Worm (Caenorhabditis elegans) whole organism, mixed stage, embryonic: Measurements from ENCODE around the gene ced-6.
A peak's percentile ranks its signal among the peaks of the same experiment; 100 is the strongest.

ENCODE experiments used
- M03D4.4 ChIP-seq: sonication (generic microtip); optimal IDR thresholded peaks from 2 replicates; lab custom pipeline; 2017; ENCODE audit warnings: mild to moderate bottlenecking, missing genetic modification characterization, missing compliant biosample characterization
- bed-3 ChIP-seq: fragments of 200-800 bp; sonication (Bioruptor generic); optimal IDR thresholded peaks from 3 replicates; lab custom pipeline; 2018; ENCODE audit warnings: mild to moderate bottlenecking, missing genetic modification characterization, moderate library complexity, missing compliant biosample characterization
- blmp-1 ChIP-seq: fragments of 150-350 bp; optimal IDR thresholded peaks from 2 replicates; lab custom pipeline; 2014; ENCODE audit warnings: missing biosample characterization, missing genetic modification characterization
- ceh-39 ChIP-seq: fragments of 150-350 bp; optimal IDR thresholded peaks from 2 replicates; lab custom pipeline; 2014; ENCODE audit warnings: missing biosample characterization, missing genetic modification characterization
- ceh-43 ChIP-seq: fragments of 200-800 bp; sonication (Bioruptor generic); optimal IDR thresholded peaks from 2 replicates; lab custom pipeline; 2018; ENCODE audit warnings: mild to moderate bottlenecking, missing genetic modification characterization, moderate library complexity, missing compliant biosample characterization
- ceh-83 ChIP-seq: fragments of 200-800 bp; sonication (Bioruptor generic); optimal IDR thresholded peaks from 2 replicates; lab custom pipeline; 2018; ENCODE audit warnings: mild to moderate bottlenecking, missing genetic modification characterization, missing compliant biosample characterization
- ces-1 ChIP-seq: fragments of 150-350 bp; optimal IDR thresholded peaks from 2 replicates; lab custom pipeline; 2014; ENCODE audit warnings: missing biosample characterization, missing genetic modification reagents, missing genetic modification characterization
- cnd-1 ChIP-seq: fragments of 200-800 bp; sonication (Bioruptor generic); optimal IDR thresholded peaks from 2 replicates; lab custom pipeline; 2018; ENCODE audit warnings: mild to moderate bottlenecking, missing genetic modification characterization, missing compliant biosample characterization
- drap-1 ChIP-seq: fragments of 200-800 bp; sonication (Bioruptor generic); optimal IDR thresholded peaks from 3 replicates; lab custom pipeline; 2018; ENCODE audit warnings: mild to moderate bottlenecking, missing genetic modification characterization, missing compliant biosample characterization
- elt-1 ChIP-seq: sonication (generic microtip); optimal IDR thresholded peaks from 2 replicates; lab custom pipeline; 2017; ENCODE audit warnings: missing genetic modification characterization, mild to moderate bottlenecking, missing compliant biosample characterization, antibody characterized with exemption, moderate library complexity, borderline replicate concordance; ENCODE audit not compliant: insufficient read depth
- elt-3 ChIP-seq: fragments of 150-350 bp; optimal IDR thresholded peaks from 2 replicates; lab custom pipeline; 2014; ENCODE audit warnings: missing biosample characterization, missing genetic modification characterization
- flh-1 ChIP-seq: fragments of 200-800 bp; sonication (Bioruptor generic); optimal IDR thresholded peaks from 2 replicates; lab custom pipeline; 2018; ENCODE audit warnings: mild to moderate bottlenecking, missing genetic modification characterization, moderate library complexity, missing compliant biosample characterization
- ham-2 ChIP-seq: fragments of 200-800 bp; sonication (Bioruptor generic); optimal IDR thresholded peaks from 2 replicates; lab custom pipeline; 2018; ENCODE audit warnings: mild to moderate bottlenecking, missing genetic modification characterization, missing compliant biosample characterization
- hlh-1 ChIP-seq: fragments of 150-350 bp; optimal IDR thresholded peaks from 2 replicates; lab custom pipeline; 2014; ENCODE audit warnings: missing biosample characterization, missing genetic modification reagents, missing genetic modification characterization
- lin-13 ChIP-seq: fragments of 150-350 bp; optimal IDR thresholded peaks from 2 replicates; lab custom pipeline; 2014; ENCODE audit warnings: missing biosample characterization, missing genetic modification characterization
- lin-32 ChIP-seq: fragments of 200-800 bp; sonication (Bioruptor generic); optimal IDR thresholded peaks from 2 replicates; lab custom pipeline; 2018; ENCODE audit warnings: mild to moderate bottlenecking, missing genetic modification characterization, missing compliant biosample characterization
- lsy-2 ChIP-seq: fragments of 150-350 bp; optimal IDR thresholded peaks from 2 replicates; lab custom pipeline; 2014; ENCODE audit warnings: missing biosample characterization, missing genetic modification characterization
- mab-5 ChIP-seq: fragments of 150-350 bp; optimal IDR thresholded peaks from 2 replicates; lab custom pipeline; 2014; ENCODE audit warnings: missing biosample characterization, missing genetic modification characterization
- mep-1 ChIP-seq: fragments of 150-350 bp; optimal IDR thresholded peaks from 2 replicates; lab custom pipeline; 2017; ENCODE audit warnings: missing biosample characterization, missing genetic modification reagents, missing genetic modification characterization, inconsistent platforms
- mls-2 ChIP-seq: sonication (generic microtip); optimal IDR thresholded peaks from 2 replicates; lab custom pipeline; 2016; ENCODE audit warnings: mild to moderate bottlenecking, missing genetic modification characterization, moderate library complexity, missing compliant biosample characterization
- nhr-12 ChIP-seq: fragments of 150-350 bp; optimal IDR thresholded peaks from 2 replicates; lab custom pipeline; 2014; ENCODE audit warnings: missing biosample characterization, missing genetic modification characterization
- nhr-2 ChIP-seq: fragments of 150-350 bp; optimal IDR thresholded peaks from 2 replicates; lab custom pipeline; 2014; ENCODE audit warnings: missing biosample characterization, missing genetic modification characterization
- nhr-237 ChIP-seq: fragments of 150-350 bp; optimal IDR thresholded peaks from 2 replicates; lab custom pipeline; 2014; ENCODE audit warnings: missing biosample characterization, missing genetic modification characterization
- nhr-28 ChIP-seq: fragments of 150-350 bp; optimal IDR thresholded peaks from 2 replicates; lab custom pipeline; 2014; ENCODE audit warnings: missing biosample characterization, missing genetic modification characterization
- nhr-76 ChIP-seq: sonication (generic microtip); optimal IDR thresholded peaks from 2 replicates; lab custom pipeline; 2017; ENCODE audit warnings: missing biosample characterization, missing genetic modification characterization
- pha-4 ChIP-seq: fragments of 150-350 bp; optimal IDR thresholded peaks from 2 replicates; lab custom pipeline; 2018; ENCODE audit warnings: missing biosample characterization, missing genetic modification reagents, missing genetic modification characterization
- sem-2 ChIP-seq: fragments of 200-800 bp; sonication (Bioruptor generic); optimal IDR thresholded peaks from 2 replicates; lab custom pipeline; 2018; ENCODE audit warnings: mild to moderate bottlenecking, missing genetic modification characterization, missing compliant biosample characterization
- snpc-4 ChIP-seq: fragments of 150-350 bp; optimal IDR thresholded peaks from 2 replicates; lab custom pipeline; 2014; ENCODE audit warnings: missing biosample characterization, missing genetic modification characterization
- sptf-1 ChIP-seq: sonication (generic microtip); optimal IDR thresholded peaks from 2 replicates; lab custom pipeline; 2017; ENCODE audit warnings: mild to moderate bottlenecking, missing genetic modification characterization, moderate library complexity, missing compliant biosample characterization
- tbx-8 ChIP-seq: fragments of 200-800 bp; sonication (Bioruptor generic); optimal IDR thresholded peaks from 2 replicates; lab custom pipeline; 2018; ENCODE audit warnings: mild to moderate bottlenecking, missing genetic modification characterization, moderate library complexity, missing compliant biosample characterization
- unc-120 ChIP-seq: sonication (generic microtip); optimal IDR thresholded peaks from 2 replicates; lab custom pipeline; 2017; ENCODE audit warnings: missing genetic modification characterization, missing compliant biosample characterization; ENCODE audit not compliant: poor library complexity, severe bottlenecking
- unc-39 ChIP-seq: fragments of 150-350 bp; optimal IDR thresholded peaks from 2 replicates; lab custom pipeline; 2014; ENCODE audit warnings: missing biosample characterization, missing genetic modification characterization
- unc-62 ChIP-seq: fragments of 150-350 bp; optimal IDR thresholded peaks from 2 replicates; lab custom pipeline; 2014; ENCODE audit warnings: missing biosample characterization, missing genetic modification reagents, missing genetic modification characterization
- zip-8 ChIP-seq: fragments of 150-350 bp; optimal IDR thresholded peaks from 2 replicates; lab custom pipeline; 2014; ENCODE audit warnings: missing biosample characterization, missing genetic modification characterization
- ztf-11 ChIP-seq: fragments of 150-350 bp; optimal IDR thresholded peaks from 2 replicates; lab custom pipeline; 2014; ENCODE audit warnings: missing biosample characterization, missing genetic modification characterization

ced-6 gene

DNA sequence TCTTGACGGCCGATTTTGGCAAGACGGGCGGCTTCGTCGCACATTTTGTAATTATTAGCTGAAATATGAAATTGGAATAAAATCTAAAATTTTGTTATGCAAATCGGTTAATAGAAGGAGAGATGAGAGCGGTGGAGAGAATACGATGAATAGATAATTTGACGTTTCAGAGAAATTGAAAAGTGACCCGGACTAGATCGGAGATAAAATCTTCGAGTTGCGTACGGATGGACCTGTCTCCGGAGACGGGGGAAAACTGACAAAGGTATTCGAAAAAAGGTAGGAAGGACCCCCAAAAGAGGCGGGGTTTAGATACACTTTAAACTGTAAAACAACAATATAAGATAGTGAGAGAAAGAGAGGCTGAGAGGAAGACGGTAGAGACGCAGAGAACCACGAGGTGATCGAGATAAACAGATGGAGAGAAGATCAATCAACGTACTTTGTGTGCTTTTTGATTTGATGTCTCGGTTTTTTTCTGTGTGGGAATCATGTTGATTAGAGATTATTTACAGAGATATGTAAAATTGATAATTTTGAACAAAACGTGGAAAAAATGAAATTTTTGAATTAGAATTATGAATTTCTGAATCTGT, 43.4 kb upstream of the ced-6 start, which contains the start of gene F09F7.6:
TSS of gene F09F7.6 (minus strand) at position 64 of the 596 bp plus-strand sequence.
- peak; percentile 84 for TF ChIP-seq elt-1 (tag; lab: Kevin White, UChicago)
- no peak for TF ChIP-seq snpc-4 (tag; lab: Kevin White, UChicago)
- TF ChIP-seq unc-120 (tag; lab: Kevin White, UChicago), result peak; percentile 39

DNA sequence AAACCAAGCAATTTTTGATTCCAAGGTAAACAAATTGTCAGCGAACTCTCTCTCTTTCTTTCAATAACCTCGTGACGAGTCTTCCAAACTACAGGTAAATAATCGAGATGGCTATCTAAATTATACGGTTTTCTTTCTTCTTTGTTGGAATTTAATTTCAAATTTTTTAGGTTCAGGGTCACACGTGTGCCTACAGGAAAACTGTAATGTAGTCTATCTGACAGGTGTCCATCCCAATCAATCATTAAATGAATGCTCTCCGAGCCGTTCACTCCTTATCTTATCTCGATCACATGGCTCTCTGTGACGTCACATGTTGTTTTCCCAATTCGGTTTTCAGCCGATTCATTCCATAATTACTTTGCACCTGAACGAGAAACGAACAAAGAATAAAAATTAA, 42.5 kb upstream of the ced-6 start:
- TF ChIP-seq elt-1 (tag; lab: Kevin White, UChicago), result peak; percentile 30
- no peak for TF ChIP-seq ceh-83
- no peak for TF ChIP-seq snpc-4 (tag; lab: Kevin White, UChicago)
- peak; percentile 47 for TF ChIP-seq unc-62 (GFP tag; lab: Kevin White, UChicago)
- no peak for TF ChIP-seq nhr-76 (tag; lab: Kevin White, UChicago)

DNA sequence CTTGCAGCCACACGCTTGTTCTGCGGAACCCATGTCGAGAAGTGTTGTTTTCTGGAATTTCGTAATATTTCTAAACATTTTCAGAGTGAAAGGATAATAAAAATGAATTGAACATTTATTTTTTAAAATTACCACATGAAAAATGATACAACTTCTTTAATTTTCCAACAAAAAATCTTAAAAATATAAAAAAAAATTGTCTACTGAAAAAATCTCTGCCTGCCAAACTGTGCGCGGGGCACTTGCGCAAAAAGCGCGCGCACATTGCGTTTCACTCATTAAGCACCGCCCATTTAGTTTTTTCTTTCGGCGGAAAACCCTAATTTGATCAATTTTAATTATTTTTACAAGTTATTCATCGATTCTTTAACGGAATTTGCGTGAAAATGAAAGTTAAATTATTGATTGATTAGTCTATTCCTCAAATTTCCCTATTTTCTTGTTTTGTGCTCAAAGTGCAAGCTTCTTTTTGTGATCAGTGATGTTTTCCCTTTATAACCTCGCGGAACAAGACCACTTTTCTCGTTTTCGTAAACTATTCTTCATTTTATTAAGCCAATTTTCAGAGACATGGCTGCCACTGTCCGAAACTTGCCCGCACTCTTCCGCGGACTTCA, 40.6 kb upstream of the ced-6 start, which contains the start of the genes nmad-1 and hach-1:
TSS of gene nmad-1 (minus strand) at position 51 of the 617 bp plus-strand sequence.
TSS of gene hach-1 (plus strand) at position 567 of the 617 bp plus-strand sequence.
- TF ChIP-seq bed-3 (GFP tag; lab: Kevin White, UChicago) (peak; percentile 85), elt-1 (tag; lab: Kevin White, UChicago) (peak; percentile 35), lin-13 (tag; lab: Kevin White, UChicago) (peak; percentile 69), nhr-76 (tag; lab: Kevin White, UChicago) (peak; percentile 33), tbx-8 (GFP tag; lab: Kevin White, UChicago) (peak; percentile 87), ceh-83 (peak; percentile 94), lsy-2 (tag; lab: Kevin White, UChicago) (peak; percentile 64), nhr-28 (tag; lab: Kevin White, UChicago) (no peak), nhr-237 (peak; percentile 24), cnd-1 (tag; lab: Kevin White, UChicago) (peak; percentile 91), unc-62 (GFP tag; lab: Kevin White, UChicago) (no peak), ceh-43 (GFP tag; lab: Kevin White, UChicago) (peak; percentile 97), nhr-2 (no peak), mep-1 (tag; lab: Kevin White, UChicago) (peak; percentile 90), blmp-1 (tag; lab: Kevin White, UChicago) (peak; percentile 74), lin-32 (GFP tag; lab: Kevin White, UChicago) (peak; percentile 36), flh-1 (GFP tag; lab: Kevin White, UChicago) (peak; percentile 81), mab-5 (tag; lab: Kevin White, UChicago) (peak; percentile 56), ces-1 (peak; percentile 91), ztf-11 (peak; percentile 67), ceh-39 (tag; lab: Kevin White, UChicago) (peak; percentile 41), elt-3 (no peak), snpc-4 (tag; lab: Kevin White, UChicago) (no peak), nhr-12 (tag; lab: Kevin White, UChicago) (no peak), M03D4.4 (tag; lab: Kevin White, UChicago) (peak; percentile 95), sem-2 (GFP tag; lab: Kevin White, UChicago) (peak; percentile 76), hlh-1 (tag; lab: Kevin White, UChicago) (peak; percentile 71), pha-4 (no peak), sptf-1 (peak; percentile 98), drap-1 (GFP tag; lab: Kevin White, UChicago) (peak; percentile 87), mls-2 (tag; lab: Kevin White, UChicago) (peak; percentile 98), unc-39 (tag; lab: Kevin White, UChicago) (no peak), unc-120 (tag; lab: Kevin White, UChicago) (peak; percentile 93), ham-2 (GFP tag; lab: Kevin White, UChicago) (peak; percentile 64), zip-8 (tag; lab: Kevin White, UChicago) (no peak)
- TF ChIP-seq, all 35 proteins: peak for 26
